Worm (Caenorhabditis elegans): ENCODE measurements around the gene F38H4.4.
A peak's percentile ranks its signal among the peaks of the same experiment; 100 is the strongest.

The F38H4.4 gene

ce11 chrIV:11863428-11863827 is 15.4 kb downstream of the F38H4.4 start:
- TF ChIP-seq hlh-11 (tag; optimal IDR thresholded peaks at IDR 0.05) = no peak
- peak; percentile 86 for TF ChIP-seq nhr-6 (tag; optimal IDR thresholded peaks at IDR 0.05)
- TF ChIP-seq dve-1 (tag; optimal IDR thresholded peaks at IDR 0.05; ENCODE audit: insufficient read depth) = peak; percentile 28
- no peak for TF ChIP-seq spr-1 (tag; optimal IDR thresholded peaks at IDR 0.05)
- TF ChIP-seq nhr-76 (tag; optimal IDR thresholded peaks at IDR 0.05) = no peak
- TF ChIP-seq daf-16 (GFP tag; optimal IDR thresholded peaks at IDR 0.05) = no peak
- TF ChIP-seq daf-16 (tag; optimal IDR thresholded peaks at IDR 0.05) = peak; percentile 32
- no peak for TF ChIP-seq T26A8.4 (GFP tag; IDR thresholded peaks at IDR 0.05)

DNA sequence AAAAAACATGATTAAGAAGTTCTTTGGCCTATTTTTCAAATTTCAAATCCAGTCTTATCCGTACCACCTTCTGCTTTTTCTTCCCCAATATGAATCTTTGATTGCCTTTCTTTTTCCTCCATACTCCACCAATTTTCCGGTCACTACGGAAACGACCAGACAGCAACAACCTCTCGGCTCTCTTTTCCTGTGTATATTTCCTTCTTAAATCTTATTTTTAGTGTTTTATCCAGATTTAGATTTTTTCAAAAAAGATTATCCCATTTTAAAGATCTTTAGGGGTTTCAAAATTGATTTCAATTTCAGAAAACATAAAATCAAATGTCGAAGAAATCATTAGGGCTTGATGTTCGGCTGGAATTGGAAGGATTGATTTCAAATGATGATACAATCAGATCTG is 16.2 kb downstream of the F38H4.4 start, which contains the start of gene trpa-1:
TSS of gene trpa-1 (plus strand) at position 301 of the 400 bp plus-strand sequence.
- TF ChIP-seq mdt-29 (GFP tag; IDR thresholded peaks at IDR 0.05) (no peak), spr-3 (GFP tag; optimal IDR thresholded peaks at IDR 0.05) (no peak), F26F4.8 (GFP tag; conservative IDR thresholded peaks at IDR 0.05) (no peak), arid-1 (GFP tag; conservative IDR thresholded peaks at IDR 0.05) (no peak)

DNA sequence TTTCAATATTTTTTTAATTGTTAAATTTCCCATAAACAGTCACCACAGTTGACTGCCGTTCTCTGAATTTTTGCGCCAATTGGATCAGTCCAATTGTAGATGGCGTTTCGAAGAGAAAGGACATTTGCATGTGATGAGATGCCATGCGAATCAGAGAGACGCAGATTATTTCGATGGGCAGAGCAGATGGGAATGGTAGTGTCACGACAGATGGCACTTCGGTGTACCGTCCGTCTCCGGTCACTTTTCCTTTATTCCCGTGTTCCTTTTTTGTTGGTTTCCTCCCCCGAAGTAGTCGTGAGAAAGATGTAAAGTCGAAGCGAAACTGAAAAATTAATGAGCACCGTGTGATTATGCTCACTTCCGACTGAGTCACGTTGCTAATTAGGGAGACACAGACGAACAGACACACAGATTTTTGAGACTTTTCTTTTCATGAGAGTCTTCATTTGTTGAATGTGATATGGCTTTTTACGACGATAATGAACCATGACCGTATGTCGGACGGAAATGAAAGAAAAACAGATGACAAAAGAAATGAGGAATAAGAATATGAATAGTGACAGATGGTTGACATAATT is 19.7 kb downstream of the F38H4.4 start:
- TF ChIP-seq dmd-8 (GFP tag; IDR thresholded peaks at IDR 0.05) = 0 out of 2 replicates have a peak, but pooled peaks have one; percentile 42
- no peak for TF ChIP-seq daf-12 (tag; optimal IDR thresholded peaks at IDR 0.05)

DNA sequence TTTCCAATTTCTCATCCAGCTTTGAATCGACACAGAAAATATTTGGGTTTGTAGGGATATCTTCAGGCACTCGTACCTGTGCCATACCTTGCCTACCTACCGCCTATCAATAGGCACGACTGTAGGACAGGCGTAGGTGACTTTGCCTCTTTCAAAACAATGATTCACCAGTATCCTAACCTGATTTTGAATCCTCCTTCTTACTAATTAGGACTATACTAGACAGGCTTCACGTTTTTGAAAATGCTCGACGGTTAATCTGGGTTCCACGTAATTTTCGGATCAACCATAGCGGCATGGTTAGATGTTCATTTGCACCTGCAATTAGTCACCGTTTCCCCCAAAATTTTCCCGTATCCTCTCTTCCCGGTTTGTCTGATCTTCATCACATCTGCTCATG is 20.4 kb downstream of the F38H4.4 start:
- TF ChIP-seq zfp-3 (GFP tag; conservative IDR thresholded peaks at IDR 0.05) (no peak), aha-1 (tag) (peak; percentile 53), unc-62 (GFP tag; optimal IDR thresholded peaks at IDR 0.05 in 1 of 2) (peak in 1 of 2 experiments; percentile 65), unc-62 (tag; optimal IDR thresholded peaks at IDR 0.05) (no peak), madf-5 (GFP tag; IDR thresholded peaks at IDR 0.05) (no peak), lin-15B (tag; optimal IDR thresholded peaks at IDR 0.05) (no peak)

DNA sequence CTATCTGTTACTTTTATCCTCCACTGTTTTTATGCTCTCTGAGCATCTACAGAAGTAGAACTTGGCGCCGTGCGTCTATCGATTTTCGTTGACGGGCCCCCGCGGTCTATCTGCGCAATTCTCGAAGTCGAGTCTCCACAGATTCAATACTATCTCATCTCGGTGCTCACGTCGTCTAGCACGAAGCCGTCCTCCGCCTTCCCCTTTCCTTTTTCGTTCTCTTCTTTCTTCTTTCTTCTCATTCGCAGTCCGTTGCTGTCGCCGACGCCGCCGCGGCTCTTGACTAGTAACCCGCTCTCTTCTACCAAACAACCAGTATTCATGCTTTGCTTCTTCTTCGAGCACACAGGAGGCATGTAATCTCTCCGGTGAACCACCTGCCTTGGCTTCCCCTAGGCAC is 23.0 kb downstream of the F38H4.4 start:
- peak; percentile 5 for TF ChIP-seq F37D6.2 (tag; optimal IDR thresholded peaks at IDR 0.05)
- TF ChIP-seq set-16 (GFP tag; IDR thresholded peaks at IDR 0.05) = peak; percentile 76
- TF ChIP-seq aha-1 (tag) = peak; percentile 53
- TF ChIP-seq hmg-1.1 (GFP tag; IDR thresholded peaks at IDR 0.05) = peak; percentile 53
- no peak for TF ChIP-seq lin-29 (GFP tag; IDR thresholded peaks at IDR 0.05)
- 0 out of 2 replicates have a peak, but pooled peaks have one; percentile 26 for TF ChIP-seq ceh-20 (GFP tag; IDR thresholded peaks at IDR 0.05)
- TF ChIP-seq nhr-11 (tag; optimal IDR thresholded peaks at IDR 0.05) = peak; percentile 33
- peak; percentile 67 for TF ChIP-seq rbr-2 (tag; optimal IDR thresholded peaks at IDR 0.05)
- peak; percentile 9 for TF ChIP-seq ceh-28 (tag; optimal IDR thresholded peaks at IDR 0.05)
- peak; percentile 15 for TF ChIP-seq hlh-30 (tag; optimal IDR thresholded peaks at IDR 0.05; ENCODE audit: insufficient read depth)
- TF ChIP-seq lsy-2 (tag; optimal IDR thresholded peaks at IDR 0.05) = peak in 1 of 2 experiments; percentile 30
- peak; percentile 35 for TF ChIP-seq mep-1 (tag; optimal IDR thresholded peaks at IDR 0.05)
- no peak for TF ChIP-seq dmd-8 (GFP tag; IDR thresholded peaks at IDR 0.05)
- TF ChIP-seq mdl-1 (tag; optimal IDR thresholded peaks at IDR 0.05) = peak in 1 of 2 experiments; percentile 14
- TF ChIP-seq mes-2 (tag; optimal IDR thresholded peaks at IDR 0.05; ENCODE audit: poor library complexity, severe bottlenecking) = peak; percentile 18
- no peak for TF ChIP-seq ces-1 (GFP tag; optimal IDR thresholded peaks at IDR 0.05)
- TF ChIP-seq mxl-3 (GFP tag; optimal IDR thresholded peaks at IDR 0.05) = no peak

Measured in whole organism, L4 larva.